Worm (Caenorhabditis elegans): ENCODE results near the gene arp-11.

- TF ChIP-seq nhr-28 (tag; optimal IDR thresholded peaks at IDR 0.05) (no peak), egl-5 (tag; optimal IDR thresholded peaks at IDR 0.05) (no peak), elt-2 (tag; optimal IDR thresholded peaks at IDR 0.05) (no peak), jun-1 (tag; optimal IDR thresholded peaks at IDR 0.05) (no peak), ama-1 (optimal IDR thresholded peaks at IDR 0.05) (no peak), elt-3 (tag; optimal IDR thresholded peaks at IDR 0.05) (no peak), unc-62 (GFP tag; optimal IDR thresholded peaks at IDR 0.05) (no peak), nhr-23 (tag; optimal IDR thresholded peaks at IDR 0.05) (no peak), nhr-12 (tag; optimal IDR thresholded peaks at IDR 0.05) (no peak)
Measured at ce11 chrIV:7897953-7898352, 4.1 kb downstream of the arp-11 start.

Measured in whole organism, L3 larva.